Fruit fly (Drosophila melanogaster) S2 (cell line): Measurements from ENCODE around the gene pim.

Source experiments
- CG8478 ChIP-seq: fragments of >200 bp; optimal IDR thresholded peaks from 2 replicates; lab custom pipeline; 2018
- CTCF ChIP-seq, 2 experiments: fragments of >200 bp; optimal IDR thresholded peaks; 2 replicates each; lab custom pipeline; 2018

DNA sequence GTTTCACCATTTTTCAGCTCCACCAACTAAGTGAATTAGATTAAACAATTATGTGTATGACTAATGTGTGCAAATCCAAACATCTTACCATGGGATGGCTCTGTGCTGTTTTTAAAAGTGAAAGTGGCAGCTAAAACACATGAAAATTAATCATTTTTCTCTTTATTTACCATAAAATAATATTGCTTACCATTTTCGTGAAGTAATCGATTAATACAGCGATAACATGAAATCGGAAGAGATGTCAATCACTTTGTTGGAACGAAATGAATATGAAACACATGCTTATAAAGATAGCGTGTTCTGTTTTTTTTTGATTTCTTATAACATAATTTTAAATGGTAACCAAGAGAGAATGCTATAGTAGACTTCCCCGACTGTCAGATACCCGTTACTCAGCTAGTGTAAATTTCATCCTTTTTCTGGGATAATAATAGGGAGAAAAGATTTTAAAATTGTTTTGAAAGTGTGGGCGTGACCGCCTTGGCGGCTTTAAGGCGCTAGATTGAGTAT is 41.1 kb downstream of the pim start:
- TF ChIP-seq CG8478 (lab: Kevin White, UChicago), result no peak
- no peak for TF ChIP-seq CTCF (optimal IDR thresholded peaks at IDR 0.05; lab: Kevin White, UChicago)
